Worm (Caenorhabditis elegans) whole organism, young adult: ENCODE measurements around the gene F17E5.2.
A peak's percentile ranks its signal among the peaks of the same experiment; 100 is the strongest.

ENCODE experiments used
- B0035.1 ChIP-seq: sonication (generic microtip); optimal IDR thresholded peaks from 2 replicates; lab custom pipeline; 2016; ENCODE audit warnings: missing genetic modification characterization, mild to moderate bottlenecking, missing compliant biosample characterization, missing genotype, missing genetic modification reagents
- B0261.1 ChIP-seq: sonication (generic microtip); optimal IDR thresholded peaks from 2 replicates; lab custom pipeline; 2016; ENCODE audit warnings: mild to moderate bottlenecking, missing genetic modification characterization, moderate library complexity, missing compliant biosample characterization
- C17E4.6 ChIP-seq: fragments of 200-800 bp; sonication (Bioruptor generic); IDR thresholded peaks from 2 replicates; pipeline ENCODE4 v1.3.6; 2022; ENCODE audit warnings: missing genetic modification reagents, missing genetic modification characterization, missing compliant biosample characterization
- F33H1.4 ChIP-seq: fragments of 200-800 bp; sonication (Bioruptor generic); IDR thresholded peaks from 2 replicates; pipeline ENCODE4 v1.3.6; 2022; ENCODE audit warnings: missing genetic modification reagents, missing genetic modification characterization, missing compliant biosample characterization
- F37B4.10 ChIP-seq: fragments of 200-800 bp; sonication (Bioruptor generic); IDR thresholded peaks from 2 replicates; pipeline ENCODE4 v1.3.6; 2022; ENCODE audit warnings: missing genetic modification characterization, missing compliant biosample characterization
- F49E8.2 ChIP-seq: sonication (generic microtip); optimal IDR thresholded peaks from 3 replicates; lab custom pipeline; 2017; ENCODE audit warnings: missing genetic modification characterization, mild to moderate bottlenecking, missing compliant biosample characterization, antibody characterized with exemption, moderate library complexity; ENCODE audit not compliant: insufficient read depth
- F52B5.7 ChIP-seq: sonication (generic microtip); optimal IDR thresholded peaks from 2 replicates; lab custom pipeline; 2016; ENCODE audit warnings: mild to moderate bottlenecking, missing genetic modification characterization, missing compliant biosample characterization
- F57C9.4 ChIP-seq: sonication (generic microtip); optimal IDR thresholded peaks from 2 replicates; lab custom pipeline; 2017; ENCODE audit warnings: mild to moderate bottlenecking, missing genetic modification characterization, missing compliant biosample characterization
- K11D2.4 ChIP-seq: fragments of 200-800 bp; sonication (Bioruptor generic); IDR thresholded peaks from 2 replicates; pipeline ENCODE4 v1.3.6; 2022; ENCODE audit warnings: missing genetic modification reagents, missing genetic modification characterization, missing compliant biosample characterization
- K12H6.12 ChIP-seq: fragments of 200-800 bp; sonication (Bioruptor generic); optimal IDR thresholded peaks from 2 replicates; lab custom pipeline; 2018; ENCODE audit warnings: mild to moderate bottlenecking, missing genetic modification characterization, missing compliant biosample characterization
- atf-7 ChIP-seq: sonication (generic microtip); optimal IDR thresholded peaks from 2 replicates; lab custom pipeline; 2017; ENCODE audit warnings: mild to moderate bottlenecking, missing genetic modification characterization, missing compliant biosample characterization
- attf-3 ChIP-seq: fragments of 200-800 bp; sonication (Bioruptor generic); conservative IDR thresholded peaks from 2 replicates; pipeline ENCODE4 v1.3.6; 2022; ENCODE audit warnings: missing genetic modification reagents, missing genetic modification characterization, missing compliant biosample characterization
- bed-2 ChIP-seq: fragments of 200-800 bp; sonication (Bioruptor generic); IDR thresholded peaks from 2 replicates; pipeline ENCODE4 v1.3.6; 2022; ENCODE audit warnings: missing genetic modification reagents, missing genetic modification characterization, missing compliant biosample characterization
- ceh-40 ChIP-seq: fragments of 200-800 bp; sonication (Bioruptor generic); IDR thresholded peaks from 2 replicates; pipeline ENCODE4 v1.3.6; 2022; ENCODE audit warnings: missing genetic modification characterization, missing compliant biosample characterization
- ceh-91 ChIP-seq: fragments of 200-800 bp; sonication (Bioruptor generic); IDR thresholded peaks from 2 replicates; pipeline ENCODE4 v1.3.6; 2022; ENCODE audit warnings: missing genetic modification reagents, missing genetic modification characterization, missing compliant biosample characterization
- chd-7 ChIP-seq: sonication (generic microtip); optimal IDR thresholded peaks from 2 replicates; lab custom pipeline; 2016; ENCODE audit warnings: mild to moderate bottlenecking, missing genetic modification characterization, moderate library complexity, missing compliant biosample characterization
- die-1 ChIP-seq: sonication (generic microtip); optimal IDR thresholded peaks from 2 replicates; lab custom pipeline; 2016; ENCODE audit warnings: missing genotype, mild to moderate bottlenecking, missing genetic modification characterization, missing compliant biosample characterization
- dpl-1 ChIP-seq: fragments of 150-350 bp; optimal IDR thresholded peaks from 2 replicates; lab custom pipeline; 2014; ENCODE audit warnings: missing biosample characterization, missing genetic modification reagents, missing genetic modification characterization
- efl-1 ChIP-seq: fragments of 150-350 bp; optimal IDR thresholded peaks from 2 replicates; lab custom pipeline; 2014; ENCODE audit warnings: missing biosample characterization, missing genetic modification reagents, missing genetic modification characterization
- egl-44 ChIP-seq: fragments of 200-800 bp; sonication (Bioruptor generic); IDR thresholded peaks from 2 replicates; pipeline ENCODE4 v1.3.6; 2022; ENCODE audit warnings: missing genetic modification reagents, missing genetic modification characterization, missing compliant biosample characterization
- ets-4 ChIP-seq: fragments of 200-800 bp; sonication (Bioruptor generic); optimal IDR thresholded peaks from 2 replicates; lab custom pipeline; 2018; ENCODE audit warnings: mild to moderate bottlenecking, missing genetic modification characterization, missing compliant biosample characterization
- hmg-1.2 ChIP-seq: fragments of 200-800 bp; sonication (Bioruptor generic); IDR thresholded peaks from 2 replicates; pipeline ENCODE4 v1.3.6; 2022; ENCODE audit warnings: missing genetic modification reagents, missing genetic modification characterization, missing compliant biosample characterization
- hmg-20 ChIP-seq: fragments of 200-800 bp; sonication (Bioruptor generic); IDR thresholded peaks from 2 replicates; pipeline ENCODE4 v1.3.6; 2022; ENCODE audit warnings: missing genetic modification reagents, missing genetic modification characterization, missing compliant biosample characterization
- hrde-1 ChIP-seq: sonication (generic microtip); optimal IDR thresholded peaks from 2 replicates; lab custom pipeline; 2016; ENCODE audit warnings: missing genetic modification characterization, mild to moderate bottlenecking, missing compliant biosample characterization, moderate library complexity, missing genotype, missing genetic modification reagents, borderline replicate concordance
- lag-1 ChIP-seq: fragments of 200-800 bp; sonication (Bioruptor generic); IDR thresholded peaks from 2 replicates; pipeline ENCODE4 v1.3.6; 2022; ENCODE audit warnings: missing genetic modification reagents, missing genetic modification characterization, missing compliant biosample characterization
- lin-26 ChIP-seq: fragments of 200-800 bp; sonication (Bioruptor generic); IDR thresholded peaks from 2 replicates; pipeline ENCODE4 v1.3.6; 2022; ENCODE audit warnings: missing genetic modification reagents, missing genetic modification characterization, missing compliant biosample characterization
- lin-35 ChIP-seq, 3 experiments: fragments of 150-350 bp in 2 of 3; sonication (generic microtip) in 1 of 3; optimal IDR thresholded peaks; 2 replicates each; lab custom pipeline; 2014 to 2018; ENCODE audit warnings: missing biosample characterization in 3 of 3, missing genetic modification characterization in 3 of 3, missing genetic modification reagents in 3 of 3
- lsy-27 ChIP-seq: sonication (generic microtip); optimal IDR thresholded peaks from 2 replicates; lab custom pipeline; 2017; ENCODE audit warnings: missing genetic modification characterization, mild to moderate bottlenecking, missing compliant biosample characterization, antibody characterized with exemption, missing genotype, borderline replicate concordance; ENCODE audit not compliant: insufficient read depth
- madf-6 ChIP-seq: fragments of 200-800 bp; sonication (Bioruptor generic); IDR thresholded peaks from 2 replicates; pipeline ENCODE4 v1.3.6; 2022; ENCODE audit warnings: missing genetic modification reagents, missing genetic modification characterization, missing compliant biosample characterization
- madf-8 ChIP-seq: fragments of 200-800 bp; sonication (Bioruptor generic); conservative IDR thresholded peaks from 2 replicates; pipeline ENCODE4 v1.3.6; 2022; ENCODE audit warnings: missing genetic modification reagents, missing genetic modification characterization, missing compliant biosample characterization
- mes-4 ChIP-seq: sonication (generic microtip); optimal IDR thresholded peaks from 2 replicates; lab custom pipeline; 2016; ENCODE audit warnings: missing genotype, missing genetic modification characterization, missing compliant biosample characterization
- mxl-1 ChIP-seq: sonication (generic microtip); optimal IDR thresholded peaks from 2 replicates; lab custom pipeline; 2016; ENCODE audit warnings: missing genetic modification characterization, missing compliant biosample characterization
- nhr-120 ChIP-seq: fragments of 200-800 bp; sonication (Bioruptor generic); IDR thresholded peaks from 2 replicates; pipeline ENCODE4 v1.3.6; 2022; ENCODE audit warnings: missing genetic modification characterization, missing compliant biosample characterization
- nhr-179 ChIP-seq: sonication (generic microtip); optimal IDR thresholded peaks from 2 replicates; lab custom pipeline; 2016; ENCODE audit warnings: mild to moderate bottlenecking, missing genetic modification characterization, missing compliant biosample characterization
- nhr-80 ChIP-seq: sonication (generic microtip); optimal IDR thresholded peaks from 2 replicates; lab custom pipeline; 2016; ENCODE audit warnings: missing genetic modification characterization, missing compliant biosample characterization
- rcor-1 ChIP-seq: fragments of 200-800 bp; sonication (Bioruptor generic); IDR thresholded peaks from 2 replicates; pipeline ENCODE4 v1.3.6; 2022; ENCODE audit warnings: missing genetic modification reagents, missing genetic modification characterization, missing compliant biosample characterization
- rec-8 ChIP-seq, 2 experiments: sonication (generic microtip); optimal IDR thresholded peaks; 2 replicates each; lab custom pipeline; 2016; ENCODE audit warnings: mild to moderate bottlenecking in 2 of 2, missing genetic modification characterization in 2 of 2, missing genetic modification reagents in 2 of 2, missing genotype in 2 of 2, missing biosample characterization in 1 of 2, missing compliant biosample characterization in 1 of 2, moderate library complexity in 1 of 2
- sptf-2 ChIP-seq: fragments of 200-800 bp; sonication (Bioruptor generic); optimal IDR thresholded peaks from 2 replicates; lab custom pipeline; 2018; ENCODE audit warnings: mild to moderate bottlenecking, missing genetic modification characterization, missing compliant biosample characterization
- unc-62 ChIP-seq: fragments of 150-350 bp; optimal IDR thresholded peaks from 2 replicates; lab custom pipeline; 2014; ENCODE audit warnings: missing biosample characterization, missing genetic modification reagents, missing genetic modification characterization
- ztf-18 ChIP-seq: sonication (generic microtip); optimal IDR thresholded peaks from 2 replicates; lab custom pipeline; 2016; ENCODE audit warnings: missing genotype, mild to moderate bottlenecking, missing genetic modification characterization, missing compliant biosample characterization
- ztf-28 ChIP-seq: fragments of 200-800 bp; sonication (Bioruptor generic); IDR thresholded peaks from 2 replicates; pipeline ENCODE4 v1.3.6; 2022; ENCODE audit warnings: missing genetic modification reagents, missing genetic modification characterization, missing compliant biosample characterization
- ztf-6 ChIP-seq: fragments of 200-800 bp; sonication (Bioruptor generic); IDR thresholded peaks from 2 replicates; pipeline ENCODE4 v1.3.6; 2022; ENCODE audit warnings: missing genetic modification reagents, missing genetic modification characterization, missing compliant biosample characterization

F17E5.2 gene

DNA sequence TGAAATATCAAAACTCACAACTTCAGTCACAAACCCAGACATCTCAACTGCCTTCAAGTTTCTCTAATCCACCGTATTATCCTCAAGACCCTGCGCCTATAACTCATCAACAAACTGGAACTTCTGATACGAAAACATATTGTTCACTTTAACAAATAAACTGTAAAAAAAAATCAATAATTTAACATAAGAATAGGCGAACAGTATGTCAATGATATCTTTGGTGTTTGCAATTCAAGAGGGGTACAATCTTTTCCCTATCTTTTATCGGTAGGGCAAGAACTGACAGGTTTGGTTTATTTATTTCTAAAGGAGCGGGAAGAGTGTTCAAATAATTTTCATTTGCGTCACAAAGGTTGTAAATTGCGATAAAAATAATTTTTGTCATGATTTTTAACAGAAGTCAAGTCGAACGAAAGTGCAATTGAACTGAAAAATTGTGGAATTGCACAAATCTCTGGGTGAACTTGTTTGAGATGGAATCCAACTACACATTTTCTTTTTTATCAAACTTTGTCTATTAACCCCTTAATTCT is 31.0 kb upstream of the F17E5.2 start (continued):
- no peak for TF ChIP-seq F49E8.2 (tag; lab: Kevin White, UChicago)
- TF ChIP-seq B0261.1: peak; percentile 62
- TF ChIP-seq egl-44: peak; percentile 87
- peak; percentile 51 for TF ChIP-seq hrde-1
- TF ChIP-seq B0035.1 (tag; lab: Kevin White, UChicago): peak; percentile 95
- peak; percentile 79 for TF ChIP-seq ztf-18 (tag; lab: Kevin White, UChicago)
- peak; percentile 98 for TF ChIP-seq atf-7
- TF ChIP-seq hmg-20 (GFP tag; lab: Robert Waterston, UW): peak; percentile 91
- peak; percentile 84; the same call in 1 of the 2 replicates for TF ChIP-seq lag-1 (GFP tag; lab: Robert Waterston, UW)
- TF ChIP-seq die-1 (tag; lab: Kevin White, UChicago): peak; percentile 66
- peak in 2 of 3 experiments; percentile 86 to 98 for TF ChIP-seq lin-35 (GFP tag; optimal IDR thresholded peaks at IDR 0.05; lab: Kevin White, UChicago)
- TF ChIP-seq dpl-1 (GFP tag; lab: Kevin White, UChicago): no peak
- peak; percentile 96 for TF ChIP-seq nhr-80 (tag; lab: Kevin White, UChicago)
- peak; percentile 71 for TF ChIP-seq F57C9.4
- no peak for TF ChIP-seq madf-8 (GFP tag; lab: Robert Waterston, UW)

DNA sequence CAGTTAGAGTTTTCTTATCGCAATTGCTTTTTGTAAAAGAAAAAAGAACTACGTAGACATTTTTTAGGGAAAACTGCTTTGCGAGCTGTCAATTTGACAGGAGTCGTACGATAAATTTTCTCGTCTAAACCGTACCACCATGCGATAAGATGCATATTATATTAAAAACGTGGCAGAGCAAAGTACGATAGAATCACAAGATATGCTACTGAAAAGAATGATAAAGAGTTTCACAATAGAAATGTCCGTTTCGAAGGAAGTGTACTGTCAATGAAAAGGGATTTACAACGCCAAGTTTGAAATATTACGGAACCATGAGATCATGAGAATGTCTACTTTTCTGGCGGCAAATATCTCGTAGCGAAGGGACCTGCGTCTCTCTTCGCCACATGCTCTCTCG is 29.3 kb upstream of the F17E5.2 start, which contains the start of gene F19H6.5:
Gene F19H6.5, minus strand, starts transcription at position 101 of the 400 bp plus-strand sequence.
- peak; percentile 27; the same call in 1 of the 2 replicates for TF ChIP-seq hmg-1.2
- TF ChIP-seq lsy-27 (tag; lab: Kevin White, UChicago): no peak

DNA sequence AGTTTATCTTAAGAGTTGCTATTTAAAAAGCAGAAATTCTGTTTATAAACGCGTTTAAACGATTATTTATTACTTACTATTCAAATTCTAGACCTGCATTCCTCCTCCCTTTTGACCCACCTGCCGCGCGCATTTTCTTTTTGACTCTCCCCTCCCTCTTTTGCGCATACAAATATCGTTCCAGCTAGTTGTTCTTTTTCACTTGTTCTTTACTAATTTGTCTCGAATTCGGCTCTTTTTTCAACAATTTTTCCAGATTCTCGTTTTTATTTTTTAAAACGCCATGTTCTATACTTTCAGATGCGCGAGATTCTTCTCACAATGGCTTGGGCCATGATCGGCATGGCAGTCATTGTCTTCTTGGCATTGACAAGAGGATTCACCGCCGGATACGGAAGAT is 28.7 kb upstream of the F17E5.2 start, which contains the start of gene F19H6.4:
Gene F19H6.4, plus strand, starts transcription at position 301 of the 400 bp plus-strand sequence.
- TF ChIP-seq madf-8 (GFP tag; lab: Robert Waterston, UW) (0 out of 2 replicates have a peak, but pooled peaks have one; percentile 15), rcor-1 (no peak), F33H1.4 (GFP tag; lab: Robert Waterston, UW) (no peak), efl-1 (peak; percentile 42), nhr-120 (GFP tag; lab: Robert Waterston, UW) (no peak), madf-6 (GFP tag; lab: Robert Waterston, UW) (peak; percentile 61; the same call in 1 of the 2 replicates)

DNA sequence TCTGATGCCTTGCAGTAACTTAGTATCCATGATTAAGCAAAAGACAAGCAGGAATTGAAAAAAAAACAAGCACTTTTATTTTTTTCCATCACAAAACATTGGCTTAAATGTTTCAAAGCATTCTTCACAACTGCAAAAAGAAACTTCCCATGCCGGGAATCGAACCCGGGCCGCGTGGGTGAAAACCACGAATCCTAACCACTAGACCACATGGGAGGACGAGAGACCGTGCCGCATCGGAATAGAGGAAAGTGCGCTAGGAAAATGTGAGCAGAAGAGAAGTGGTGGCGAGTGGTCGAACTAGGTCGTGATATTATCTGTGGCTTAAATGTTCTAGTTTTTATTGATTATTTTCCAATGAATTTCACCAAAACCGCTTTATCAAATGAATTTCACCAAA is 26.6 kb upstream of the F17E5.2 start:
- TF ChIP-seq atf-7 (no peak), sptf-2 (GFP tag; lab: Kevin White, UChicago) (no peak), lin-26 (GFP tag; lab: Robert Waterston, UW) (peak; percentile 86), ceh-40 (no peak), C17E4.6 (no peak), lsy-27 (tag; lab: Kevin White, UChicago) (no peak), K12H6.12 (peak; percentile 38), ztf-18 (tag; lab: Kevin White, UChicago) (peak; percentile 52), attf-3 (GFP tag; lab: Robert Waterston, UW) (0 out of 2 replicates have a peak, but pooled peaks have one; percentile 35), mxl-1 (no peak), rec-8 (tag; optimal IDR thresholded peaks at IDR 0.05; lab: Kevin White, UChicago) (peak; percentile 17 to 56), unc-62 (GFP tag; lab: Kevin White, UChicago) (no peak), die-1 (tag; lab: Kevin White, UChicago) (peak; percentile 80), nhr-179 (tag; lab: Kevin White, UChicago) (no peak), F52B5.7 (tag; lab: Kevin White, UChicago) (no peak), ztf-28 (GFP tag; lab: Robert Waterston, UW) (no peak), nhr-120 (GFP tag; lab: Robert Waterston, UW) (no peak), bed-2 (GFP tag; lab: Robert Waterston, UW) (no peak), madf-6 (GFP tag; lab: Robert Waterston, UW) (peak; percentile 55), F37B4.10 (no peak), dpl-1 (GFP tag; lab: Kevin White, UChicago) (no peak), ets-4 (no peak), chd-7 (tag; lab: Kevin White, UChicago) (peak; percentile 30), ceh-91 (no peak), ztf-6 (no peak), K11D2.4 (GFP tag; lab: Robert Waterston, UW) (0 out of 2 replicates have a peak, but pooled peaks have one; percentile 20), mes-4 (tag; lab: Kevin White, UChicago) (no peak)
